Worm (Caenorhabditis elegans) whole organism, L2 larva: ENCODE results near the gene T19D2.13.

Experiments
- ZK546.5 ChIP-seq: sonication (generic microtip); optimal IDR thresholded peaks from 2 replicates; lab custom pipeline; 2017; ENCODE audit warnings: missing biosample characterization, missing genetic modification characterization
- ama-1 ChIP-seq: fragments of 150-350 bp; optimal IDR thresholded peaks from 2 replicates; lab custom pipeline; 2018; ENCODE audit warnings: inconsistent platforms
- elt-1 ChIP-seq: fragments of 150-350 bp; optimal IDR thresholded peaks from 2 replicates; lab custom pipeline; 2014; ENCODE audit warnings: missing biosample characterization, missing genetic modification characterization
- lin-39 ChIP-seq: fragments of 150-350 bp; optimal IDR thresholded peaks from 2 replicates; lab custom pipeline; 2014; ENCODE audit warnings: missing biosample characterization, missing genetic modification reagents, missing genetic modification characterization
- nhr-77 ChIP-seq: fragments of 150-350 bp; optimal IDR thresholded peaks from 2 replicates; lab custom pipeline; 2014; ENCODE audit warnings: missing biosample characterization, missing genetic modification characterization
- skn-1 ChIP-seq: sonication (generic microtip); optimal IDR thresholded peaks from 2 replicates; lab custom pipeline; 2017; ENCODE audit warnings: missing biosample characterization, missing genetic modification characterization
- unc-62 ChIP-seq: fragments of 150-350 bp; optimal IDR thresholded peaks from 2 replicates; lab custom pipeline; 2014; ENCODE audit warnings: missing biosample characterization, missing genetic modification reagents, missing genetic modification characterization
- ztf-11 ChIP-seq: sonication (generic microtip); optimal IDR thresholded peaks from 2 replicates; lab custom pipeline; 2017; ENCODE audit warnings: missing biosample characterization, missing genetic modification characterization

- TF ChIP-seq skn-1 (tag; lab: Kevin White, UChicago) (no peak), elt-1 (tag; lab: Kevin White, UChicago) (no peak), ama-1 (lab: Kevin White, UChicago) (no peak), unc-62 (GFP tag; lab: Kevin White, UChicago) (no peak), ZK546.5 (tag; lab: Kevin White, UChicago) (no peak), lin-39 (tag; lab: Kevin White, UChicago) (no peak), nhr-77 (tag; lab: Kevin White, UChicago) (no peak), ztf-11 (no peak)
These were observed 1.0 kb upstream of the T19D2.13 start, which contains the start of gene ptp-4A2 for ce11 chrX:3943213-3943612.
